Fruit fly (Drosophila melanogaster) whole organism, embryonic: Measurements from ENCODE around the gene CG31875.

Experiments
- B-H2 ChIP-seq: fragments of 200-800 bp; sonication (Bioruptor generic); optimal IDR thresholded peaks from 2 replicates; lab custom pipeline; 2018; ENCODE audit warnings: missing biosample characterization, mild to moderate bottlenecking, missing genetic modification characterization
- CG10147 ChIP-seq: fragments of 200-800 bp; sonication (Bioruptor generic); optimal IDR thresholded peaks from 2 replicates; lab custom pipeline; 2019; ENCODE audit warnings: missing biosample characterization, mild to moderate bottlenecking, missing genetic modification characterization, moderate library complexity
- CG10274 ChIP-seq: fragments of 200-800 bp; sonication (Bioruptor generic); optimal IDR thresholded peaks from 3 replicates; lab custom pipeline; 2017; ENCODE audit warnings: missing biosample characterization, mild to moderate bottlenecking, missing genetic modification characterization
- CG11456 ChIP-seq: fragments of 200-800 bp; sonication (Bioruptor generic); IDR thresholded peaks from 3 replicates; pipeline ENCODE4 v1.3.6; 2022; ENCODE audit warnings: missing biosample characterization, missing genetic modification characterization
- CG12769 ChIP-seq: fragments of 200-800 bp; sonication (Bioruptor generic); optimal IDR thresholded peaks from 2 replicates; lab custom pipeline; 2019; ENCODE audit warnings: missing biosample characterization, mild to moderate bottlenecking, missing genetic modification characterization, moderate library complexity
- CG15073 ChIP-seq: fragments of 200-800 bp; sonication (Bioruptor generic); optimal IDR thresholded peaks from 2 replicates; lab custom pipeline; 2016; ENCODE audit warnings: missing biosample characterization, missing genetic modification characterization
- CG15269 ChIP-seq: fragments of 200-800 bp; sonication (Bioruptor generic); optimal IDR thresholded peaks from 2 replicates; lab custom pipeline; 2018; ENCODE audit warnings: missing biosample characterization, mild to moderate bottlenecking, missing genetic modification characterization, moderate library complexity
- CG17568 ChIP-seq: fragments of 200-800 bp; sonication (Bioruptor generic); optimal IDR thresholded peaks from 2 replicates; lab custom pipeline; 2018; ENCODE audit warnings: missing biosample characterization, mild to moderate bottlenecking, missing genetic modification characterization, moderate library complexity
- CG30431 ChIP-seq: fragments of 200-800 bp; sonication (Bioruptor generic); optimal IDR thresholded peaks from 2 replicates; lab custom pipeline; 2017; ENCODE audit warnings: missing biosample characterization, missing genetic modification characterization
- CG3726 ChIP-seq: fragments of 200-800 bp; sonication (Bioruptor generic); IDR thresholded peaks from 3 replicates; pipeline ENCODE4, ENCODE4 v1.3.6; 2022; ENCODE audit warnings: missing biosample characterization, missing genetic modification characterization
- CG4360 ChIP-seq: fragments of 200-800 bp; sonication (Bioruptor generic); IDR thresholded peaks from 2 replicates; pipeline ENCODE4 v1.3.6; 2022; ENCODE audit warnings: missing biosample characterization, missing genetic modification characterization
- CG4404 ChIP-seq: fragments of 200-800 bp; sonication (Bioruptor generic); IDR thresholded peaks from 2 replicates; pipeline ENCODE4 v1.3.6; 2022; ENCODE audit warnings: missing biosample characterization, missing genetic modification characterization
- CG4617 ChIP-seq: fragments of 200-800 bp; sonication (Bioruptor generic); optimal IDR thresholded peaks from 3 replicates; lab custom pipeline; 2016; ENCODE audit warnings: missing biosample characterization, missing genetic modification characterization, borderline replicate concordance
- CG5180 ChIP-seq: fragments of 200-800 bp; sonication (Bioruptor generic); optimal IDR thresholded peaks from 3 replicates; lab custom pipeline; 2017; ENCODE audit warnings: missing biosample characterization, missing genetic modification characterization, mild to moderate bottlenecking, moderate library complexity, missing genetic modification reagents
- CG6854 ChIP-seq: fragments of 200-800 bp; sonication (Bioruptor generic); optimal IDR thresholded peaks from 3 replicates; lab custom pipeline; 2017; ENCODE audit warnings: missing biosample characterization, mild to moderate bottlenecking, missing genetic modification characterization
- CG7372 ChIP-seq: fragments of 200-800 bp; sonication (Bioruptor generic); IDR thresholded peaks from 2 replicates; pipeline ENCODE4 v1.3.6; 2022; ENCODE audit warnings: missing biosample characterization, missing genetic modification characterization
- CG7556 ChIP-seq: fragments of 200-800 bp; sonication (Bioruptor generic); optimal IDR thresholded peaks from 2 replicates; lab custom pipeline; 2017; ENCODE audit warnings: missing biosample characterization, mild to moderate bottlenecking, missing genetic modification characterization
- CG9215 ChIP-seq: fragments of 200-800 bp; sonication (Bioruptor generic); IDR thresholded peaks from 2 replicates; pipeline ENCODE4 v1.3.6; 2022; ENCODE audit warnings: missing biosample characterization, missing genetic modification characterization
- CHES-1-like ChIP-seq: fragments of 200-800 bp; sonication (Bioruptor generic); optimal IDR thresholded peaks from 2 replicates; lab custom pipeline; 2016; ENCODE audit warnings: missing biosample characterization, missing genetic modification characterization
- CrebB ChIP-seq: fragments of 200-800 bp; sonication (Bioruptor generic); optimal IDR thresholded peaks from 3 replicates; lab custom pipeline; 2018; ENCODE audit warnings: missing biosample characterization, mild to moderate bottlenecking, missing genetic modification characterization
- Elba2 ChIP-seq: fragments of 200-800 bp; sonication (Bioruptor generic); optimal IDR thresholded peaks from 3 replicates; lab custom pipeline; 2016; ENCODE audit warnings: missing biosample characterization, missing genetic modification characterization
- Ets65A ChIP-seq: fragments of 200-800 bp; sonication (Bioruptor generic); peaks from one replicate; lab custom pipeline; 2016; ENCODE audit warnings: missing biosample characterization, missing genetic modification characterization
- GATAe ChIP-seq: fragments of 200-800 bp; sonication (Bioruptor generic); conservative IDR thresholded peaks from 2 replicates; pipeline ENCODE4 v1.3.6; 2022; ENCODE audit warnings: missing biosample characterization, missing genetic modification characterization
- Gug ChIP-seq: fragments of 200-800 bp; sonication (Bioruptor generic); IDR thresholded peaks from 4 replicates; pipeline ENCODE4 v1.3.6; 2022; ENCODE audit warnings: missing biosample characterization, missing genetic modification characterization
- Hand ChIP-seq: fragments of 200-800 bp; sonication (Bioruptor generic); optimal IDR thresholded peaks from 2 replicates; lab custom pipeline; 2017; ENCODE audit warnings: mild to moderate bottlenecking, missing biosample characterization, missing genetic modification reagents, missing genetic modification characterization
- Hey ChIP-seq: fragments of 200-800 bp; sonication (Bioruptor generic); optimal IDR thresholded peaks from 3 replicates; lab custom pipeline; 2018; ENCODE audit warnings: missing biosample characterization, mild to moderate bottlenecking, missing genetic modification characterization
- HmgD ChIP-seq: fragments of 200-800 bp; sonication (Bioruptor generic); optimal IDR thresholded peaks from 3 replicates; lab custom pipeline; 2016; ENCODE audit warnings: missing biosample characterization, missing genetic modification characterization
- Hmx ChIP-seq: fragments of 200-800 bp; sonication (Bioruptor generic); optimal IDR thresholded peaks from 2 replicates; lab custom pipeline; 2016; ENCODE audit warnings: missing biosample characterization, missing genetic modification characterization
- Jarid2 ChIP-seq: fragments of 200-800 bp; sonication (Bioruptor generic); optimal IDR thresholded peaks from 3 replicates; lab custom pipeline; 2017; ENCODE audit warnings: mild to moderate bottlenecking, missing biosample characterization, missing genetic modification reagents, missing genetic modification characterization
- PHDP ChIP-seq: fragments of 200-800 bp; sonication (Bioruptor generic); optimal IDR thresholded peaks from 3 replicates; lab custom pipeline; 2018; ENCODE audit warnings: missing biosample characterization, mild to moderate bottlenecking, missing genetic modification characterization, moderate library complexity
- Ptx1 ChIP-seq: fragments of 200-800 bp; sonication (Bioruptor generic); IDR thresholded peaks from 2 replicates; pipeline ENCODE4 v1.3.6; 2022; ENCODE audit warnings: missing biosample characterization, missing genetic modification characterization
- Scr ChIP-seq: fragments of 200-800 bp; sonication (Bioruptor generic); IDR thresholded peaks from 2 replicates; pipeline ENCODE4 v1.3.6; 2022; ENCODE audit warnings: missing biosample characterization, missing genetic modification characterization; ENCODE audit not compliant: partially characterized antibody
- ab ChIP-seq: fragments of 200-800 bp; sonication (Bioruptor generic); optimal IDR thresholded peaks from 2 replicates; lab custom pipeline; 2016; ENCODE audit warnings: missing biosample characterization, missing genetic modification characterization
- ac ChIP-seq: fragments of 200-800 bp; sonication (Bioruptor generic); optimal IDR thresholded peaks from 3 replicates; lab custom pipeline; 2017; ENCODE audit warnings: missing biosample characterization, mild to moderate bottlenecking, missing genetic modification characterization
- aop ChIP-seq: fragments of 200-800 bp; sonication (Bioruptor generic); IDR thresholded peaks from 2 replicates; pipeline ENCODE4 v1.3.6; 2022; ENCODE audit warnings: missing biosample characterization, missing genetic modification characterization
- az2 ChIP-seq: fragments of 200-800 bp; sonication (Bioruptor generic); optimal IDR thresholded peaks from 3 replicates; lab custom pipeline; 2016; ENCODE audit warnings: missing biosample characterization, missing genetic modification characterization
- cad ChIP-seq: fragments of >200 bp; optimal IDR thresholded peaks from 2 replicates; lab custom pipeline; 2017; ENCODE audit warnings: missing biosample characterization, missing genetic modification characterization
- cg ChIP-seq: fragments of 200-800 bp; sonication (Bioruptor generic); optimal IDR thresholded peaks from 3 replicates; lab custom pipeline; 2019; ENCODE audit warnings: missing biosample characterization, mild to moderate bottlenecking, missing genetic modification characterization, moderate library complexity
- cwo ChIP-seq: fragments of 200-800 bp; sonication (Bioruptor generic); optimal IDR thresholded peaks from 3 replicates; lab custom pipeline; 2017; ENCODE audit warnings: missing biosample characterization, missing genetic modification characterization, mild to moderate bottlenecking, moderate library complexity, missing genetic modification reagents
- dmrt99B ChIP-seq: fragments of 200-800 bp; sonication (Bioruptor generic); optimal IDR thresholded peaks from 2 replicates; lab custom pipeline; 2018; ENCODE audit warnings: missing biosample characterization, mild to moderate bottlenecking, missing genetic modification characterization, moderate library complexity
- gcm2 ChIP-seq: fragments of 200-800 bp; sonication (Bioruptor generic); optimal IDR thresholded peaks from 2 replicates; lab custom pipeline; 2016; ENCODE audit warnings: missing biosample characterization, missing genetic modification characterization
- inv ChIP-seq: fragments of 200-800 bp; sonication (Bioruptor generic); IDR thresholded peaks from 2 replicates; pipeline ENCODE4 v1.3.6; 2022; ENCODE audit warnings: missing biosample characterization, missing genetic modification characterization; ENCODE audit not compliant: partially characterized antibody
- kah ChIP-seq: fragments of 200-800 bp; sonication (Bioruptor generic); optimal IDR thresholded peaks from 2 replicates; lab custom pipeline; 2018; ENCODE audit warnings: missing biosample characterization, mild to moderate bottlenecking, missing genetic modification characterization
- ken ChIP-seq: fragments of 200-800 bp; sonication (Bioruptor generic); IDR thresholded peaks from 3 replicates; pipeline ENCODE4 v1.3.6; 2022; ENCODE audit warnings: missing biosample characterization, missing genetic modification characterization
- sna ChIP-seq: fragments of 200-800 bp; sonication (Bioruptor generic); IDR thresholded peaks from 2 replicates; pipeline ENCODE4 v1.3.6; 2022; ENCODE audit warnings: missing biosample characterization, missing genetic modification characterization; ENCODE audit not compliant: partially characterized antibody
- sqz ChIP-seq: fragments of 200-800 bp; sonication (Bioruptor generic); optimal IDR thresholded peaks from 3 replicates; lab custom pipeline; 2018; ENCODE audit warnings: missing biosample characterization, mild to moderate bottlenecking, missing genetic modification characterization
- tna ChIP-seq: fragments of 200-800 bp; sonication (Bioruptor generic); IDR thresholded peaks from 2 replicates; pipeline ENCODE4 v1.3.6; 2022; ENCODE audit warnings: missing biosample characterization, missing genetic modification characterization; ENCODE audit not compliant: partially characterized antibody
- unpg ChIP-seq: fragments of 200-800 bp; sonication (Bioruptor generic); optimal IDR thresholded peaks from 3 replicates; lab custom pipeline; 2018; ENCODE audit warnings: missing biosample characterization, mild to moderate bottlenecking, missing genetic modification characterization, moderate library complexity

Gene CG31875

dm6 chr2L:9994382-9994781 lies 8.2 kb downstream of the CG31875 start:
- TF ChIP-seq Ets65A (GFP tag; lab: Kevin White, UChicago) (peak; percentile 46), CG4360 (peak; percentile 56; the same call in 1 of the 2 replicates), CG4617 (GFP tag; lab: Kevin White, UChicago) (no peak), CG11456 (GFP tag; lab: Robert Waterston, UW) (0 out of 3 replicates have a peak, but pooled peaks have one; percentile 5), sna (0 out of 2 replicates have a peak, but pooled peaks have one; percentile 13), ab (GFP tag; lab: Kevin White, UChicago) (no peak)
- TF ChIP-seq, all 482 proteins: peak for 4

dm6 chr2L:9989846-9990506 lies 12.6 kb downstream of the CG31875 start:
- TF ChIP-seq Hey (tag; lab: Kevin White, UChicago): no peak
- no peak for TF ChIP-seq sqz (GFP tag; lab: Kevin White, UChicago)
- no peak for TF ChIP-seq CG10147 (GFP tag; lab: Kevin White, UChicago)
- TF ChIP-seq CG7372 (GFP tag; lab: Robert Waterston, UW): no peak
- TF ChIP-seq CG15269 (tag; lab: Kevin White, UChicago): no peak
- no peak for TF ChIP-seq Jarid2 (GFP tag; lab: Kevin White, UChicago)
- no peak for TF ChIP-seq PHDP (tag; lab: Kevin White, UChicago)
- TF ChIP-seq Scr: no peak
- TF ChIP-seq CG9215 (GFP tag; lab: Robert Waterston, UW): no peak
- no peak for TF ChIP-seq CHES-1-like (GFP tag; lab: Kevin White, UChicago)
- no peak for TF ChIP-seq CG12769 (tag; lab: Kevin White, UChicago)
- no peak for TF ChIP-seq Gug
- TF ChIP-seq aop (GFP tag; lab: Robert Waterston, UW): no peak
- TF ChIP-seq CG6854: no peak
- peak; percentile 15 for TF ChIP-seq CG7556 (GFP tag; lab: Kevin White, UChicago)
- TF ChIP-seq inv (GFP tag; lab: Robert Waterston, UW): no peak
- TF ChIP-seq tna: no peak
- no peak for TF ChIP-seq ken (GFP tag; lab: Robert Waterston, UW)
- no peak for TF ChIP-seq Hmx
- peak; percentile 2 for TF ChIP-seq az2 (GFP tag; lab: Kevin White, UChicago)
- TF ChIP-seq B-H2 (GFP tag; lab: Kevin White, UChicago): no peak
- TF ChIP-seq HmgD: no peak
- no peak for TF ChIP-seq CG15073 (GFP tag; lab: Kevin White, UChicago)
- TF ChIP-seq cwo (GFP tag; lab: Kevin White, UChicago): no peak
- TF ChIP-seq CG17568: no peak
- TF ChIP-seq CG30431 (GFP tag; lab: Kevin White, UChicago): no peak
- TF ChIP-seq GATAe (GFP tag; lab: Robert Waterston, UW): no peak
- TF ChIP-seq CrebB (tag; lab: Kevin White, UChicago): no peak
- no peak for TF ChIP-seq cad (GFP tag; lab: Kevin White, UChicago)
- TF ChIP-seq CG5180 (GFP tag; lab: Kevin White, UChicago): no peak
- TF ChIP-seq dmrt99B (tag; lab: Kevin White, UChicago): no peak
- no peak for TF ChIP-seq CG10274 (GFP tag; lab: Kevin White, UChicago)
- TF ChIP-seq Ptx1 (GFP tag; lab: Robert Waterston, UW): no peak
- TF ChIP-seq CG3726 (GFP tag; lab: Robert Waterston, UW): no peak
- TF ChIP-seq Hand (GFP tag; lab: Kevin White, UChicago): no peak
- TF ChIP-seq gcm2 (GFP tag; lab: Kevin White, UChicago): no peak
- TF ChIP-seq ac (GFP tag; lab: Kevin White, UChicago): peak; percentile 95
- TF ChIP-seq kah (GFP tag; lab: Kevin White, UChicago): no peak
- TF ChIP-seq unpg: peak; percentile 21
- no peak for TF ChIP-seq cg (GFP tag; lab: Kevin White, UChicago)
- TF ChIP-seq Elba2: no peak
- TF ChIP-seq CG4404: peak; percentile 78
